Worm (Caenorhabditis elegans) whole organism, mixed stage, embryonic: Measurements from ENCODE around the gene oac-31.

Source experiments
- M03D4.4 ChIP-seq: sonication (generic microtip); optimal IDR thresholded peaks from 2 replicates; lab custom pipeline; 2017; ENCODE audit warnings: mild to moderate bottlenecking, missing genetic modification characterization, missing compliant biosample characterization
- bed-3 ChIP-seq: fragments of 200-800 bp; sonication (Bioruptor generic); optimal IDR thresholded peaks from 3 replicates; lab custom pipeline; 2018; ENCODE audit warnings: mild to moderate bottlenecking, missing genetic modification characterization, moderate library complexity, missing compliant biosample characterization
- blmp-1 ChIP-seq: fragments of 150-350 bp; optimal IDR thresholded peaks from 2 replicates; lab custom pipeline; 2014; ENCODE audit warnings: missing biosample characterization, missing genetic modification characterization
- ceh-39 ChIP-seq: fragments of 150-350 bp; optimal IDR thresholded peaks from 2 replicates; lab custom pipeline; 2014; ENCODE audit warnings: missing biosample characterization, missing genetic modification characterization
- ceh-43 ChIP-seq: fragments of 200-800 bp; sonication (Bioruptor generic); optimal IDR thresholded peaks from 2 replicates; lab custom pipeline; 2018; ENCODE audit warnings: mild to moderate bottlenecking, missing genetic modification characterization, moderate library complexity, missing compliant biosample characterization
- ceh-83 ChIP-seq: fragments of 200-800 bp; sonication (Bioruptor generic); optimal IDR thresholded peaks from 2 replicates; lab custom pipeline; 2018; ENCODE audit warnings: mild to moderate bottlenecking, missing genetic modification characterization, missing compliant biosample characterization
- ces-1 ChIP-seq: fragments of 150-350 bp; optimal IDR thresholded peaks from 2 replicates; lab custom pipeline; 2014; ENCODE audit warnings: missing biosample characterization, missing genetic modification reagents, missing genetic modification characterization
- cnd-1 ChIP-seq: fragments of 200-800 bp; sonication (Bioruptor generic); optimal IDR thresholded peaks from 2 replicates; lab custom pipeline; 2018; ENCODE audit warnings: mild to moderate bottlenecking, missing genetic modification characterization, missing compliant biosample characterization
- drap-1 ChIP-seq: fragments of 200-800 bp; sonication (Bioruptor generic); optimal IDR thresholded peaks from 3 replicates; lab custom pipeline; 2018; ENCODE audit warnings: mild to moderate bottlenecking, missing genetic modification characterization, missing compliant biosample characterization
- elt-1 ChIP-seq: sonication (generic microtip); optimal IDR thresholded peaks from 2 replicates; lab custom pipeline; 2017; ENCODE audit warnings: missing genetic modification characterization, mild to moderate bottlenecking, missing compliant biosample characterization, antibody characterized with exemption, moderate library complexity, borderline replicate concordance; ENCODE audit not compliant: insufficient read depth
- elt-3 ChIP-seq: fragments of 150-350 bp; optimal IDR thresholded peaks from 2 replicates; lab custom pipeline; 2014; ENCODE audit warnings: missing biosample characterization, missing genetic modification characterization
- flh-1 ChIP-seq: fragments of 200-800 bp; sonication (Bioruptor generic); optimal IDR thresholded peaks from 2 replicates; lab custom pipeline; 2018; ENCODE audit warnings: mild to moderate bottlenecking, missing genetic modification characterization, moderate library complexity, missing compliant biosample characterization
- ham-2 ChIP-seq: fragments of 200-800 bp; sonication (Bioruptor generic); optimal IDR thresholded peaks from 2 replicates; lab custom pipeline; 2018; ENCODE audit warnings: mild to moderate bottlenecking, missing genetic modification characterization, missing compliant biosample characterization
- hlh-1 ChIP-seq: fragments of 150-350 bp; optimal IDR thresholded peaks from 2 replicates; lab custom pipeline; 2014; ENCODE audit warnings: missing biosample characterization, missing genetic modification reagents, missing genetic modification characterization
- lin-13 ChIP-seq: fragments of 150-350 bp; optimal IDR thresholded peaks from 2 replicates; lab custom pipeline; 2014; ENCODE audit warnings: missing biosample characterization, missing genetic modification characterization
- lin-32 ChIP-seq: fragments of 200-800 bp; sonication (Bioruptor generic); optimal IDR thresholded peaks from 2 replicates; lab custom pipeline; 2018; ENCODE audit warnings: mild to moderate bottlenecking, missing genetic modification characterization, missing compliant biosample characterization
- lsy-2 ChIP-seq: fragments of 150-350 bp; optimal IDR thresholded peaks from 2 replicates; lab custom pipeline; 2014; ENCODE audit warnings: missing biosample characterization, missing genetic modification characterization
- mab-5 ChIP-seq: fragments of 150-350 bp; optimal IDR thresholded peaks from 2 replicates; lab custom pipeline; 2014; ENCODE audit warnings: missing biosample characterization, missing genetic modification characterization
- mep-1 ChIP-seq: fragments of 150-350 bp; optimal IDR thresholded peaks from 2 replicates; lab custom pipeline; 2017; ENCODE audit warnings: missing biosample characterization, missing genetic modification reagents, missing genetic modification characterization, inconsistent platforms
- mls-2 ChIP-seq: sonication (generic microtip); optimal IDR thresholded peaks from 2 replicates; lab custom pipeline; 2016; ENCODE audit warnings: mild to moderate bottlenecking, missing genetic modification characterization, moderate library complexity, missing compliant biosample characterization
- nhr-12 ChIP-seq: fragments of 150-350 bp; optimal IDR thresholded peaks from 2 replicates; lab custom pipeline; 2014; ENCODE audit warnings: missing biosample characterization, missing genetic modification characterization
- nhr-2 ChIP-seq: fragments of 150-350 bp; optimal IDR thresholded peaks from 2 replicates; lab custom pipeline; 2014; ENCODE audit warnings: missing biosample characterization, missing genetic modification characterization
- nhr-237 ChIP-seq: fragments of 150-350 bp; optimal IDR thresholded peaks from 2 replicates; lab custom pipeline; 2014; ENCODE audit warnings: missing biosample characterization, missing genetic modification characterization
- nhr-76 ChIP-seq: sonication (generic microtip); optimal IDR thresholded peaks from 2 replicates; lab custom pipeline; 2017; ENCODE audit warnings: missing biosample characterization, missing genetic modification characterization
- pha-4 ChIP-seq: fragments of 150-350 bp; optimal IDR thresholded peaks from 2 replicates; lab custom pipeline; 2018; ENCODE audit warnings: missing biosample characterization, missing genetic modification reagents, missing genetic modification characterization
- sem-2 ChIP-seq: fragments of 200-800 bp; sonication (Bioruptor generic); optimal IDR thresholded peaks from 2 replicates; lab custom pipeline; 2018; ENCODE audit warnings: mild to moderate bottlenecking, missing genetic modification characterization, missing compliant biosample characterization
- snpc-4 ChIP-seq: fragments of 150-350 bp; optimal IDR thresholded peaks from 2 replicates; lab custom pipeline; 2014; ENCODE audit warnings: missing biosample characterization, missing genetic modification characterization
- unc-120 ChIP-seq: sonication (generic microtip); optimal IDR thresholded peaks from 2 replicates; lab custom pipeline; 2017; ENCODE audit warnings: missing genetic modification characterization, missing compliant biosample characterization; ENCODE audit not compliant: poor library complexity, severe bottlenecking
- unc-39 ChIP-seq: fragments of 150-350 bp; optimal IDR thresholded peaks from 2 replicates; lab custom pipeline; 2014; ENCODE audit warnings: missing biosample characterization, missing genetic modification characterization
- unc-62 ChIP-seq: fragments of 150-350 bp; optimal IDR thresholded peaks from 2 replicates; lab custom pipeline; 2014; ENCODE audit warnings: missing biosample characterization, missing genetic modification reagents, missing genetic modification characterization
- zip-8 ChIP-seq: fragments of 150-350 bp; optimal IDR thresholded peaks from 2 replicates; lab custom pipeline; 2014; ENCODE audit warnings: missing biosample characterization, missing genetic modification characterization
- ztf-11 ChIP-seq: fragments of 150-350 bp; optimal IDR thresholded peaks from 2 replicates; lab custom pipeline; 2014; ENCODE audit warnings: missing biosample characterization, missing genetic modification characterization

Gene oac-31

ce11 chrV:1553004-1553403 is 11.3 kb upstream of the oac-31 start, which contains the start of gene srsx-8:
srsx-8 (minus strand) TSS chrV:1553104.
- TF ChIP-seq pha-4 (no peak), mep-1 (tag; lab: Kevin White, UChicago) (no peak), lin-13 (tag; lab: Kevin White, UChicago) (no peak), ceh-83 (GFP tag; lab: Kevin White, UChicago) (no peak), ztf-11 (no peak), elt-1 (no peak), ceh-43 (GFP tag; lab: Kevin White, UChicago) (no peak), nhr-237 (tag; lab: Kevin White, UChicago) (no peak), hlh-1 (tag; lab: Kevin White, UChicago) (no peak)
- TF ChIP-seq, all 35 proteins: peak for 0

ce11 chrV:1551143-1551542 is 9.5 kb upstream of the oac-31 start:
- TF ChIP-seq nhr-12 (tag; lab: Kevin White, UChicago), result no peak
- TF ChIP-seq M03D4.4 (tag; lab: Kevin White, UChicago), result no peak
- TF ChIP-seq blmp-1 (tag; lab: Kevin White, UChicago), result no peak

ce11 chrV:1550697-1551096 is 9.0 kb upstream of the oac-31 start:
- TF ChIP-seq nhr-237 (tag; lab: Kevin White, UChicago) (no peak), snpc-4 (tag; lab: Kevin White, UChicago) (no peak), lin-32 (no peak), cnd-1 (tag; lab: Kevin White, UChicago) (no peak), flh-1 (GFP tag; lab: Kevin White, UChicago) (no peak), elt-1 (no peak), ces-1 (GFP tag; lab: Kevin White, UChicago) (no peak), bed-3 (GFP tag; lab: Kevin White, UChicago) (no peak), ztf-11 (no peak), elt-3 (no peak), pha-4 (no peak), unc-120 (tag; lab: Kevin White, UChicago) (no peak)

ce11 chrV:1547843-1548242 is 6.2 kb upstream of the oac-31 start, which contains the start of gene F52F10.2:
F52F10.2 (plus strand) TSS chrV:1548143.
- no peak for TF ChIP-seq sem-2 (GFP tag; lab: Kevin White, UChicago)
- no peak for TF ChIP-seq elt-1
- TF ChIP-seq mab-5 (tag; lab: Kevin White, UChicago), result no peak
- TF ChIP-seq unc-120 (tag; lab: Kevin White, UChicago), result no peak
- TF ChIP-seq snpc-4 (tag; lab: Kevin White, UChicago), result no peak
- TF ChIP-seq drap-1 (GFP tag; lab: Kevin White, UChicago), result no peak
- TF ChIP-seq unc-39 (tag; lab: Kevin White, UChicago), result no peak
- no peak for TF ChIP-seq ceh-43 (GFP tag; lab: Kevin White, UChicago)
- TF ChIP-seq ceh-39 (tag; lab: Kevin White, UChicago), result no peak
- no peak for TF ChIP-seq bed-3 (GFP tag; lab: Kevin White, UChicago)
- TF ChIP-seq mls-2 (tag; lab: Kevin White, UChicago), result no peak
- TF ChIP-seq pha-4, result no peak
- TF ChIP-seq nhr-2 (tag; lab: Kevin White, UChicago), result no peak
- no peak for TF ChIP-seq lsy-2 (tag; lab: Kevin White, UChicago)
- TF ChIP-seq nhr-237 (tag; lab: Kevin White, UChicago), result no peak
- TF ChIP-seq nhr-76 (tag; lab: Kevin White, UChicago), result no peak
- no peak for TF ChIP-seq nhr-12 (tag; lab: Kevin White, UChicago)
- TF ChIP-seq flh-1 (GFP tag; lab: Kevin White, UChicago), result no peak
- TF ChIP-seq ztf-11, result no peak

- no peak for TF ChIP-seq zip-8 (tag; lab: Kevin White, UChicago)
- no peak for TF ChIP-seq ham-2 (GFP tag; lab: Kevin White, UChicago)
- no peak for TF ChIP-seq unc-62
- no peak for TF ChIP-seq snpc-4 (tag; lab: Kevin White, UChicago)
- TF ChIP-seq blmp-1 (tag; lab: Kevin White, UChicago), result no peak
- TF ChIP-seq nhr-2 (tag; lab: Kevin White, UChicago), result no peak
- TF ChIP-seq ceh-43 (GFP tag; lab: Kevin White, UChicago), result no peak
- no peak for TF ChIP-seq nhr-12 (tag; lab: Kevin White, UChicago)
- no peak for TF ChIP-seq unc-39 (tag; lab: Kevin White, UChicago)
- no peak for TF ChIP-seq lin-32
- TF ChIP-seq, all 35 proteins: peak for 0
Measured at ce11 chrV:1545694-1546093, 4.0 kb upstream of the oac-31 start, which contains the start of gene oac-32. oac-32 (minus strand) TSS chrV:1545783.
